Worm (Caenorhabditis elegans) whole organism, L1 larva: ENCODE measurements around the gene ZK470.14.

Experiments
- aha-1 ChIP-seq: fragments of 150-350 bp; optimal IDR thresholded peaks from 2 replicates; lab custom pipeline; 2014; ENCODE audit warnings: missing biosample characterization, missing genetic modification characterization
- blmp-1 ChIP-seq: fragments of 150-350 bp; optimal IDR thresholded peaks from 2 replicates; lab custom pipeline; 2014; ENCODE audit warnings: missing biosample characterization, missing genetic modification characterization
- ceh-82 ChIP-seq, 3 experiments: fragments of 150-350 bp in 1 of 3; sonication (generic microtip) in 2 of 3; optimal IDR thresholded peaks; 2 replicates each; lab custom pipeline; 2014 to 2017; ENCODE audit warnings: missing biosample characterization in 3 of 3, missing genetic modification characterization in 3 of 3
- dpl-1 ChIP-seq, 3 experiments: fragments of 150-350 bp in 2 of 3; sonication (generic microtip) in 1 of 3; optimal IDR thresholded peaks; 2 replicates each; lab custom pipeline; 2014 to 2017; ENCODE audit warnings: missing biosample characterization in 3 of 3, missing genetic modification characterization in 3 of 3, missing genetic modification reagents in 3 of 3
- efl-3 ChIP-seq: fragments of 200-800 bp; sonication (Bioruptor generic); optimal IDR thresholded peaks from 2 replicates; lab custom pipeline; 2018; ENCODE audit warnings: mild to moderate bottlenecking, missing genetic modification characterization, missing compliant biosample characterization
- lin-39 ChIP-seq: fragments of 150-350 bp; optimal IDR thresholded peaks from 2 replicates; lab custom pipeline; 2014; ENCODE audit warnings: missing biosample characterization, missing genetic modification reagents, missing genetic modification characterization
- nhr-12 ChIP-seq: sonication (generic microtip); optimal IDR thresholded peaks from 2 replicates; lab custom pipeline; 2017; ENCODE audit warnings: missing biosample characterization, missing genetic modification characterization
- nhr-28 ChIP-seq: fragments of 150-350 bp; optimal IDR thresholded peaks from 2 replicates; lab custom pipeline; 2014; ENCODE audit warnings: missing biosample characterization, missing genetic modification characterization
- snpc-4 ChIP-seq: fragments of 150-350 bp; optimal IDR thresholded peaks from 2 replicates; lab custom pipeline; 2014; ENCODE audit warnings: missing biosample characterization, missing genetic modification characterization
- unc-86 ChIP-seq: sonication (generic microtip); optimal IDR thresholded peaks from 2 replicates; lab custom pipeline; 2016; ENCODE audit warnings: missing genetic modification characterization, missing compliant biosample characterization

- TF ChIP-seq snpc-4 (tag; lab: Kevin White, UChicago) (no peak), dpl-1 (GFP tag; optimal IDR thresholded peaks at IDR 0.05; lab: Kevin White, UChicago) (no peak), ceh-82 (tag; optimal IDR thresholded peaks at IDR 0.05; lab: Kevin White, UChicago) (no peak), nhr-12 (no peak), unc-86 (tag; lab: Kevin White, UChicago) (no peak), aha-1 (tag; lab: Kevin White, UChicago) (no peak), lin-39 (tag; lab: Kevin White, UChicago) (no peak), nhr-28 (tag; lab: Kevin White, UChicago) (no peak), blmp-1 (tag; lab: Kevin White, UChicago) (no peak), efl-3 (GFP tag; lab: Kevin White, UChicago) (no peak)
Measured at ce11 chrX:4163391-4163790, 3.9 kb upstream of the ZK470.14 start, which contains the start of gene ZK470.1.
